Fruit fly (Drosophila melanogaster) whole organism, embryonic: ENCODE results near the gene tai.

Source experiments
- Ada2b ChIP-seq: fragments of 200-800 bp; sonication (Bioruptor generic); IDR thresholded peaks from 2 replicates; pipeline ENCODE4 v1.3.6; 2022; ENCODE audit warnings: missing biosample characterization, missing genetic modification characterization
- Aef1 ChIP-seq: fragments of 200-800 bp; sonication (Bioruptor generic); IDR thresholded peaks from 3 replicates; pipeline ENCODE4 v1.3.6; 2022; ENCODE audit warnings: missing biosample characterization, missing genetic modification characterization
- CG10274 ChIP-seq: fragments of 200-800 bp; sonication (Bioruptor generic); optimal IDR thresholded peaks from 3 replicates; lab custom pipeline; 2017; ENCODE audit warnings: missing biosample characterization, mild to moderate bottlenecking, missing genetic modification characterization
- CG10321 ChIP-seq: fragments of 200-800 bp; sonication (Bioruptor generic); IDR thresholded peaks from 2 replicates; pipeline ENCODE4 v1.3.6; 2022; ENCODE audit warnings: missing biosample characterization, missing genetic modification characterization
- CG10654 ChIP-seq: fragments of 200-800 bp; sonication (Bioruptor generic); optimal IDR thresholded peaks from 2 replicates; lab custom pipeline; 2016; ENCODE audit warnings: missing biosample characterization, missing genetic modification characterization
- CG1233 ChIP-seq: fragments of 200-800 bp; sonication (Bioruptor generic); optimal IDR thresholded peaks from 4 replicates; lab custom pipeline; 2018; ENCODE audit warnings: missing biosample characterization, mild to moderate bottlenecking, missing genetic modification characterization
- CG12391 ChIP-seq: fragments of 200-800 bp; sonication (Bioruptor generic); optimal IDR thresholded peaks from 3 replicates; lab custom pipeline; 2018; ENCODE audit warnings: missing biosample characterization, mild to moderate bottlenecking, missing genetic modification characterization, moderate library complexity
- CG12942 ChIP-seq: fragments of 200-800 bp; sonication (Bioruptor generic); optimal IDR thresholded peaks from 3 replicates; lab custom pipeline; 2016; ENCODE audit warnings: missing biosample characterization, missing genetic modification characterization
- CG14050 ChIP-seq: fragments of 200-800 bp; sonication (Bioruptor generic); IDR thresholded peaks from 3 replicates; pipeline ENCODE4 v1.3.6; 2022; ENCODE audit warnings: missing biosample characterization, missing genetic modification characterization
- CG15011 ChIP-seq: fragments of 200-800 bp; sonication (Bioruptor generic); optimal IDR thresholded peaks from 3 replicates; lab custom pipeline; 2018; ENCODE audit warnings: missing biosample characterization, mild to moderate bottlenecking, missing genetic modification characterization
- CG16813 ChIP-seq: fragments of 200-800 bp; sonication (Bioruptor generic); IDR thresholded peaks from 3 replicates; pipeline ENCODE4 v1.3.6; 2022; ENCODE audit warnings: missing biosample characterization, missing genetic modification characterization; ENCODE audit not compliant: partially characterized antibody
- CG17361 ChIP-seq: fragments of 200-800 bp; sonication (Bioruptor generic); IDR thresholded peaks from 3 replicates; pipeline ENCODE4 v1.3.6; 2022; ENCODE audit warnings: missing biosample characterization, missing genetic modification characterization
- CG17912 ChIP-seq: fragments of 200-800 bp; sonication (Bioruptor generic); optimal IDR thresholded peaks from 2 replicates; lab custom pipeline; 2018; ENCODE audit warnings: missing biosample characterization, mild to moderate bottlenecking, missing genetic modification characterization
- CG18599 ChIP-seq: fragments of 200-800 bp; sonication (Bioruptor generic); optimal IDR thresholded peaks from 3 replicates; lab custom pipeline; 2017; ENCODE audit warnings: missing biosample characterization, missing genetic modification characterization, mild to moderate bottlenecking, moderate library complexity, missing genetic modification reagents
- CG18619 ChIP-seq: fragments of 200-800 bp; sonication (Bioruptor generic); optimal IDR thresholded peaks from 3 replicates; lab custom pipeline; 2017; ENCODE audit warnings: missing biosample characterization, mild to moderate bottlenecking, missing genetic modification characterization
- CG2199 ChIP-seq: fragments of 200-800 bp; sonication (Bioruptor generic); IDR thresholded peaks from 3 replicates; pipeline ENCODE4 v1.3.6; 2022; ENCODE audit warnings: missing biosample characterization, missing genetic modification characterization
- CG2875 ChIP-seq: fragments of 200-800 bp; sonication (Bioruptor generic); optimal IDR thresholded peaks from 2 replicates; lab custom pipeline; 2017; ENCODE audit warnings: missing biosample characterization, mild to moderate bottlenecking, missing genetic modification characterization, missing genetic modification reagents
- CG3995 ChIP-seq: fragments of 200-800 bp; sonication (Bioruptor generic); optimal IDR thresholded peaks from 3 replicates; lab custom pipeline; 2016; ENCODE audit warnings: missing biosample characterization, missing genetic modification characterization
- CG8388 ChIP-seq: fragments of 200-800 bp; sonication (Bioruptor generic); optimal IDR thresholded peaks from 2 replicates; lab custom pipeline; 2019; ENCODE audit warnings: missing biosample characterization, mild to moderate bottlenecking, missing genetic modification characterization, moderate library complexity
- CG8765 ChIP-seq: fragments of 200-800 bp; sonication (Bioruptor generic); IDR thresholded peaks from 2 replicates; pipeline ENCODE4 v1.3.6; 2022; ENCODE audit warnings: missing biosample characterization, missing genetic modification characterization
- CG9876 ChIP-seq: fragments of 200-800 bp; sonication (Bioruptor generic); optimal IDR thresholded peaks from 2 replicates; lab custom pipeline; 2016; ENCODE audit warnings: missing biosample characterization, missing genetic modification characterization
- Camta ChIP-seq: fragments of 200-800 bp; sonication (Bioruptor generic); optimal IDR thresholded peaks from 2 replicates; lab custom pipeline; 2016; ENCODE audit warnings: missing biosample characterization, missing genetic modification characterization
- Doc3 ChIP-seq: fragments of 200-800 bp; sonication (Bioruptor generic); IDR thresholded peaks from 3 replicates; pipeline ENCODE4 v1.3.6; 2022; ENCODE audit warnings: missing biosample characterization, missing genetic modification characterization; ENCODE audit not compliant: partially characterized antibody
- E2f2 ChIP-seq: fragments of 200-800 bp; sonication (Bioruptor generic); IDR thresholded peaks from 2 replicates; pipeline ENCODE4 v1.3.6; 2022; ENCODE audit warnings: missing biosample characterization, missing genetic modification characterization
- Fer3 ChIP-seq: fragments of 200-800 bp; sonication (Bioruptor generic); optimal IDR thresholded peaks from 2 replicates; lab custom pipeline; 2018; ENCODE audit warnings: missing biosample characterization, mild to moderate bottlenecking, missing genetic modification characterization, moderate library complexity
- Gug ChIP-seq: fragments of 200-800 bp; sonication (Bioruptor generic); IDR thresholded peaks from 4 replicates; pipeline ENCODE4 v1.3.6; 2022; ENCODE audit warnings: missing biosample characterization, missing genetic modification characterization
- Lim3 ChIP-seq: fragments of 200-800 bp; sonication (Bioruptor generic); IDR thresholded peaks from 2 replicates; pipeline ENCODE4 v1.3.6; 2022; ENCODE audit warnings: missing biosample characterization, missing genetic modification characterization
- Mrtf ChIP-seq: fragments of 200-800 bp; sonication (Bioruptor generic); IDR thresholded peaks from 3 replicates; pipeline ENCODE4 v1.3.6; 2022; ENCODE audit warnings: missing biosample characterization, missing genetic modification characterization
- NC2α ChIP-seq: fragments of 200-800 bp; sonication (Bioruptor generic); optimal IDR thresholded peaks from 2 replicates; lab custom pipeline; 2016; ENCODE audit warnings: missing biosample characterization, missing genetic modification characterization
- Rx ChIP-seq: fragments of 200-800 bp; sonication (Bioruptor generic); IDR thresholded peaks from 2 replicates; pipeline ENCODE4 v1.3.6; 2022; ENCODE audit warnings: missing biosample characterization, missing genetic modification characterization
- Sin3A ChIP-seq: fragments of >200 bp; optimal IDR thresholded peaks from 2 replicates; lab custom pipeline; 2018
- Sry-δ ChIP-seq: fragments of 200-800 bp; sonication (Bioruptor generic); optimal IDR thresholded peaks from 2 replicates; lab custom pipeline; 2016; ENCODE audit warnings: missing biosample characterization, missing genetic modification characterization
- amos ChIP-seq: fragments of 200-800 bp; sonication (Bioruptor generic); IDR thresholded peaks from 2 replicates; pipeline ENCODE4 v1.3.6; 2022; ENCODE audit warnings: missing biosample characterization, missing genetic modification characterization; ENCODE audit not compliant: partially characterized antibody
- ap ChIP-seq: fragments of 200-800 bp; sonication (Bioruptor generic); IDR thresholded peaks from 2 replicates; pipeline ENCODE4 v1.3.6; 2022; ENCODE audit warnings: missing biosample characterization, missing genetic modification characterization
- ash1 ChIP-seq: fragments of 200-800 bp; sonication (Bioruptor generic); optimal IDR thresholded peaks from 2 replicates; lab custom pipeline; 2018; ENCODE audit warnings: missing biosample characterization, mild to moderate bottlenecking, missing genetic modification characterization
- az2 ChIP-seq: fragments of 200-800 bp; sonication (Bioruptor generic); optimal IDR thresholded peaks from 3 replicates; lab custom pipeline; 2016; ENCODE audit warnings: missing biosample characterization, missing genetic modification characterization
- bigmax ChIP-seq: fragments of 200-800 bp; sonication (Bioruptor generic); optimal IDR thresholded peaks from 2 replicates; lab custom pipeline; 2018; ENCODE audit warnings: missing biosample characterization, mild to moderate bottlenecking, missing genetic modification characterization
- chn ChIP-seq: fragments of 200-800 bp; sonication (Bioruptor generic); optimal IDR thresholded peaks from 2 replicates; lab custom pipeline; 2016; ENCODE audit warnings: missing biosample characterization, missing genetic modification characterization
- ems ChIP-seq: fragments of 200-800 bp; sonication (Bioruptor generic); optimal IDR thresholded peaks from 3 replicates; lab custom pipeline; 2016; ENCODE audit warnings: missing biosample characterization, missing genetic modification characterization
- ftz-f1 ChIP-seq: fragments of 200-800 bp; sonication (Bioruptor generic); optimal IDR thresholded peaks from 2 replicates; lab custom pipeline; 2016; ENCODE audit warnings: missing biosample characterization, missing genetic modification characterization
- gro ChIP-seq: fragments of 200-800 bp; sonication (Bioruptor generic); optimal IDR thresholded peaks from 2 replicates; lab custom pipeline; 2016; ENCODE audit warnings: missing biosample characterization, missing genetic modification characterization
- insv ChIP-seq, 2 experiments: fragments of 200-800 bp; sonication (Bioruptor generic); optimal IDR thresholded peaks; 3 replicates each; lab custom pipeline; 2016 to 2018; ENCODE audit warnings: missing biosample characterization in 2 of 2, missing genetic modification characterization in 2 of 2
- maf-S ChIP-seq: fragments of 200-800 bp; sonication (Bioruptor generic); optimal IDR thresholded peaks from 2 replicates; lab custom pipeline; 2016; ENCODE audit warnings: missing biosample characterization, missing genetic modification characterization
- onecut ChIP-seq: fragments of 200-800 bp; sonication (Bioruptor generic); IDR thresholded peaks from 2 replicates; pipeline ENCODE4 v1.3.6; 2022; ENCODE audit warnings: missing biosample characterization, missing genetic modification characterization
- pzg ChIP-seq: fragments of 200-800 bp; sonication (Bioruptor generic); optimal IDR thresholded peaks from 3 replicates; lab custom pipeline; 2018; ENCODE audit warnings: missing biosample characterization, mild to moderate bottlenecking, missing genetic modification characterization, moderate library complexity
- ranshi ChIP-seq: fragments of 200-800 bp; sonication (Bioruptor generic); IDR thresholded peaks from 2 replicates; pipeline ENCODE4 v1.3.6; 2022; ENCODE audit warnings: missing biosample characterization, missing genetic modification characterization
- run ChIP-seq: fragments of 200-800 bp; sonication (Bioruptor generic); optimal IDR thresholded peaks from 3 replicates; lab custom pipeline; 2018; ENCODE audit warnings: missing biosample characterization, mild to moderate bottlenecking, missing genetic modification characterization
- salm ChIP-seq: fragments of 200-800 bp; sonication (Bioruptor generic); optimal IDR thresholded peaks from 2 replicates; lab custom pipeline; 2018; ENCODE audit warnings: missing biosample characterization, mild to moderate bottlenecking, missing genetic modification characterization
- seq ChIP-seq: fragments of 200-800 bp; sonication (Bioruptor generic); IDR thresholded peaks from 2 replicates; pipeline ENCODE4 v1.3.6; 2022; ENCODE audit warnings: missing biosample characterization, missing genetic modification characterization
- sisA ChIP-seq: fragments of 200-800 bp; sonication (Bioruptor generic); IDR thresholded peaks from 2 replicates; pipeline ENCODE4 v1.3.6; 2022; ENCODE audit warnings: missing biosample characterization, missing genetic modification characterization
- yki ChIP-seq: fragments of >200 bp; optimal IDR thresholded peaks from 3 replicates; lab custom pipeline; 2018

The tai gene

DNA sequence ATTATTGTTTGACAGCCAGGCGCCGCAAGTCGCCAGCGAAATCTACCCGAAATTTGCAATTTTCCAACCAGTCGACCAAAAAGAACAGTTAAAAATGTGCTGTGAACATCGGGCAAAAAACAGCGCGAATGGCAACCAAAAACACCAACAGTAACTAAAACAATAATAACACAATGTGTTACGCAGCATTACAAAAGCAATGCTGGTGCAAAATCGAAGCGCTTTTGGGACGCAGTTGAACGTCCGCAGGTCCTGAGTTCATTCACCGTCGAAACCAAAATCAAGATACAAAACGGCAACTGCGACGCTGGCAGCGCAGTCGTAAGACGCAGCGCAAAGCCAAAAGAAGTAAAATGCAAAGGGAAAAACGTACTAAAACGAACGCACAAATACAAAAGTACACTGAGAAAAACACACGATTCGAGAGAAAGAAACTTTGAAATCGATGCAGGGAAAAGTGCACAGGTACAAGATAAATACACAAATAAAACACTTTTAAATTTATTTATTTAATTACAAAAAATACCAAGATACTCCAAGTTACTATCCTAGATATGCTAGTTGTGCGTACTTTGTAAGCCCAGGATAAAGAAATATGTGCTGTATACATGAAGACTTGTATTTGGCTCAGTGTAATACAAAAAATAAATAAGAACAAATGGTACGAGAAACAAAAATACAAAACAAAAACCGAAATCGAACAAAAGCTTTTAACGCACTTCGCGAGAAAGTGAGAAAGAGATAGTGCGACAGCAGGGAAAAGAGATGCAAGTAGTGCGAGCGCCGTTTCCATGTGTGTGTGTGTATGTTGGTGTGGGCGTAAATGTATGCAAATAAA, 44.5 kb downstream of the tai start (continued):
- TF ChIP-seq CG10321 (GFP tag; lab: Robert Waterston, UW) (peak; percentile 77), CG3995 (no peak), NC2α (GFP tag; lab: Kevin White, UChicago) (no peak), yki (no peak), ranshi (GFP tag; lab: Robert Waterston, UW) (no peak), Aef1 (GFP tag; lab: Robert Waterston, UW) (no peak), ems (GFP tag; lab: Kevin White, UChicago) (no peak), salm (tag; lab: Kevin White, UChicago) (peak; percentile 20), sisA (no peak), insv (GFP tag; optimal IDR thresholded peaks at IDR 0.05; lab: Kevin White, UChicago) (no peak), Sry-δ (no peak), CG16813 (GFP tag; lab: Robert Waterston, UW) (no peak), Camta (no peak), run (tag; lab: Kevin White, UChicago) (no peak), Sin3A (lab: Kevin White, UChicago) (no peak), CG1233 (GFP tag; lab: Kevin White, UChicago) (peak; percentile 49), CG2875 (GFP tag; lab: Kevin White, UChicago) (peak; percentile 52), onecut (GFP tag; lab: Robert Waterston, UW) (no peak), CG18599 (GFP tag; lab: Kevin White, UChicago) (peak; percentile 71), ftz-f1 (GFP tag; lab: Kevin White, UChicago) (no peak), chn (GFP tag; lab: Kevin White, UChicago) (peak; percentile 6), bigmax (GFP tag; lab: Kevin White, UChicago) (no peak), E2f2 (GFP tag; lab: Robert Waterston, UW) (peak; percentile 44; the same call in 1 of the 2 replicates), CG18619 (peak; percentile 62), maf-S (no peak), CG10274 (GFP tag; lab: Kevin White, UChicago) (peak; percentile 26), CG17361 (GFP tag; lab: Robert Waterston, UW) (peak; percentile 74), Mrtf (GFP tag; lab: Robert Waterston, UW) (no peak; the same call in 2 of the 3 replicates), az2 (GFP tag; lab: Kevin White, UChicago) (peak; percentile 69), Gug (0 out of 4 replicates have a peak, but pooled peaks have one; percentile 22), gro (no peak), CG9876 (GFP tag; lab: Kevin White, UChicago) (no peak), CG10654 (peak; percentile 9), CG15011 (GFP tag; lab: Kevin White, UChicago) (peak; percentile 41), CG8388 (peak; percentile 67), seq (GFP tag; lab: Robert Waterston, UW) (peak; percentile 55; the same call in 1 of the 2 replicates), CG2199 (GFP tag; lab: Robert Waterston, UW) (no peak), CG8765 (no peak), Doc3 (GFP tag; lab: Robert Waterston, UW) (no peak), CG14050 (GFP tag; lab: Robert Waterston, UW) (peak; percentile 41; the same call in 1 of the 3 replicates), CG17912 (GFP tag; lab: Kevin White, UChicago) (no peak), amos (GFP tag; lab: Robert Waterston, UW) (no peak), ash1 (no peak), Lim3 (no peak), Fer3 (tag; lab: Kevin White, UChicago) (peak; percentile 53), Rx (GFP tag; lab: Robert Waterston, UW) (peak; percentile 5; the same call in 1 of the 2 replicates), CG12391 (tag; lab: Kevin White, UChicago) (peak; percentile 63), CG12942 (GFP tag; lab: Kevin White, UChicago) (peak; percentile 29), Ada2b (GFP tag; lab: Robert Waterston, UW) (peak; percentile 28; the same call in 1 of the 2 replicates), ap (GFP tag; lab: Robert Waterston, UW) (no peak), pzg (GFP tag; lab: Kevin White, UChicago) (no peak)
